Worm (Caenorhabditis elegans): ENCODE data around the gene Y40B10A.11.

DNA sequence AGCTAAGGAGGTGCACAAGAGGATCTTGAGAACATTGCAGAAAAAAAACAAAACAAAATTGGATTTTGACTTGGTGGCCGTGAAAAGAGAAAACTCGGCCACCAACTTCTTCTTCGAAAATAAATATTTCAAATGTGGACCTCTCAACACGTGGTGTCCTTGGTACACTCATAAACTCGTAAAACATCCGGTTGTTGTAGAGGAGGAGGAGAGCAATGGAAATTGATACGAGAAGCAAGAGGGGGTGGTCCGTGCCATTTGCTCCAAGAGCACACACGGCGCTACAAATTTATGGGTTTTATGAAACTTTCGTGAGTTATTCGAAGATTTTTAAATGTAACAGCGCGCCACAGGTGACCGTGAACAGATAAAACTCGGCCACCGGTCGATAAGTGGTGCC lies 30.5 kb upstream of the Y40B10A.11 start:
- no peak for TF ChIP-seq snpc-4 (tag; optimal IDR thresholded peaks at IDR 0.05)
- TF ChIP-seq fos-1 (tag; optimal IDR thresholded peaks at IDR 0.05): no peak
- no peak for TF ChIP-seq nhr-237 (tag; optimal IDR thresholded peaks at IDR 0.05)
- no peak for TF ChIP-seq blmp-1 (tag; optimal IDR thresholded peaks at IDR 0.05)

Measured in whole organism, L1 larva.